Worm (Caenorhabditis elegans) whole organism, young adult: Measurements from ENCODE around the gene W04G3.13.

Source experiments
- C06A6.2 ChIP-seq: fragments of 200-800 bp; sonication (Bioruptor generic); conservative IDR thresholded peaks from 2 replicates; pipeline ENCODE4 v1.3.6; 2022; ENCODE audit warnings: missing genetic modification characterization, missing compliant biosample characterization
- F10E7.11 ChIP-seq: sonication (generic microtip); optimal IDR thresholded peaks from 2 replicates; lab custom pipeline; 2017; ENCODE audit warnings: mild to moderate bottlenecking, missing genetic modification characterization, moderate library complexity, missing compliant biosample characterization
- F33H1.4 ChIP-seq: fragments of 200-800 bp; sonication (Bioruptor generic); IDR thresholded peaks from 2 replicates; pipeline ENCODE4 v1.3.6; 2022; ENCODE audit warnings: missing genetic modification reagents, missing genetic modification characterization, missing compliant biosample characterization
- F37B4.10 ChIP-seq: fragments of 200-800 bp; sonication (Bioruptor generic); IDR thresholded peaks from 2 replicates; pipeline ENCODE4 v1.3.6; 2022; ENCODE audit warnings: missing genetic modification characterization, missing compliant biosample characterization
- F39B2.1 ChIP-seq: fragments of 200-800 bp; sonication (Bioruptor generic); IDR thresholded peaks from 2 replicates; pipeline ENCODE4 v1.3.6; 2022; ENCODE audit warnings: missing genetic modification reagents, missing genetic modification characterization, missing compliant biosample characterization
- F55B11.4 ChIP-seq: sonication (generic microtip); optimal IDR thresholded peaks from 2 replicates; lab custom pipeline; 2016; ENCODE audit warnings: missing compliant biosample characterization, missing genetic modification characterization, borderline replicate concordance; ENCODE audit not compliant: insufficient read depth
- K12H6.12 ChIP-seq: fragments of 200-800 bp; sonication (Bioruptor generic); optimal IDR thresholded peaks from 2 replicates; lab custom pipeline; 2018; ENCODE audit warnings: mild to moderate bottlenecking, missing genetic modification characterization, missing compliant biosample characterization
- Y95B8A.8 ChIP-seq: fragments of 200-800 bp; sonication (Bioruptor generic); IDR thresholded peaks from 2 replicates; pipeline ENCODE4 v1.3.6; 2022; ENCODE audit warnings: missing genetic modification reagents, missing genetic modification characterization, missing compliant biosample characterization
- ZK185.1 ChIP-seq: sonication (generic microtip); optimal IDR thresholded peaks from 2 replicates; lab custom pipeline; 2016; ENCODE audit warnings: mild to moderate bottlenecking, missing genetic modification characterization, missing compliant biosample characterization; ENCODE audit not compliant: poor library complexity, severe bottlenecking
- attf-3 ChIP-seq: fragments of 200-800 bp; sonication (Bioruptor generic); conservative IDR thresholded peaks from 2 replicates; pipeline ENCODE4 v1.3.6; 2022; ENCODE audit warnings: missing genetic modification reagents, missing genetic modification characterization, missing compliant biosample characterization
- bed-2 ChIP-seq: fragments of 200-800 bp; sonication (Bioruptor generic); IDR thresholded peaks from 2 replicates; pipeline ENCODE4 v1.3.6; 2022; ENCODE audit warnings: missing genetic modification reagents, missing genetic modification characterization, missing compliant biosample characterization
- cebp-2 ChIP-seq: fragments of 200-800 bp; sonication (Bioruptor generic); IDR thresholded peaks from 2 replicates; pipeline ENCODE4 v1.3.6; 2022; ENCODE audit warnings: missing genetic modification characterization, missing compliant biosample characterization
- ceh-40 ChIP-seq: fragments of 200-800 bp; sonication (Bioruptor generic); IDR thresholded peaks from 2 replicates; pipeline ENCODE4 v1.3.6; 2022; ENCODE audit warnings: missing genetic modification characterization, missing compliant biosample characterization
- ceh-91 ChIP-seq: fragments of 200-800 bp; sonication (Bioruptor generic); IDR thresholded peaks from 2 replicates; pipeline ENCODE4 v1.3.6; 2022; ENCODE audit warnings: missing genetic modification reagents, missing genetic modification characterization, missing compliant biosample characterization
- efl-1 ChIP-seq: fragments of 150-350 bp; optimal IDR thresholded peaks from 2 replicates; lab custom pipeline; 2014; ENCODE audit warnings: missing biosample characterization, missing genetic modification reagents, missing genetic modification characterization
- egrh-3 ChIP-seq: fragments of 200-800 bp; sonication (Bioruptor generic); IDR thresholded peaks from 2 replicates; pipeline ENCODE4 v1.3.6; 2022; ENCODE audit warnings: missing genetic modification reagents, missing genetic modification characterization, missing compliant biosample characterization
- fkh-3 ChIP-seq: sonication (generic microtip); optimal IDR thresholded peaks from 2 replicates; lab custom pipeline; 2016; ENCODE audit warnings: mild to moderate bottlenecking, missing genetic modification characterization, missing compliant biosample characterization
- hmg-1.2 ChIP-seq: fragments of 200-800 bp; sonication (Bioruptor generic); IDR thresholded peaks from 2 replicates; pipeline ENCODE4 v1.3.6; 2022; ENCODE audit warnings: missing genetic modification reagents, missing genetic modification characterization, missing compliant biosample characterization
- hsf-1 ChIP-seq: fragments of 200-800 bp; sonication (Bioruptor generic); IDR thresholded peaks from 2 replicates; pipeline ENCODE4 v1.3.6; 2022; ENCODE audit warnings: missing genetic modification reagents, missing genetic modification characterization, missing compliant biosample characterization
- lin-26 ChIP-seq: fragments of 200-800 bp; sonication (Bioruptor generic); IDR thresholded peaks from 2 replicates; pipeline ENCODE4 v1.3.6; 2022; ENCODE audit warnings: missing genetic modification reagents, missing genetic modification characterization, missing compliant biosample characterization
- lin-35 ChIP-seq, 3 experiments: fragments of 150-350 bp in 2 of 3; sonication (generic microtip) in 1 of 3; optimal IDR thresholded peaks; 2 replicates each; lab custom pipeline; 2014 to 2018; ENCODE audit warnings: missing biosample characterization in 3 of 3, missing genetic modification characterization in 3 of 3, missing genetic modification reagents in 3 of 3
- lin-40 ChIP-seq: sonication (generic microtip); optimal IDR thresholded peaks from 2 replicates; lab custom pipeline; 2016; ENCODE audit warnings: missing genetic modification characterization, mild to moderate bottlenecking, missing compliant biosample characterization, missing genotype, missing genetic modification reagents
- madf-10 ChIP-seq: sonication (generic microtip); optimal IDR thresholded peaks from 2 replicates; lab custom pipeline; 2016; ENCODE audit warnings: mild to moderate bottlenecking, missing genetic modification characterization, missing compliant biosample characterization
- madf-8 ChIP-seq: fragments of 200-800 bp; sonication (Bioruptor generic); conservative IDR thresholded peaks from 2 replicates; pipeline ENCODE4 v1.3.6; 2022; ENCODE audit warnings: missing genetic modification reagents, missing genetic modification characterization, missing compliant biosample characterization
- nhr-179 ChIP-seq: sonication (generic microtip); optimal IDR thresholded peaks from 2 replicates; lab custom pipeline; 2016; ENCODE audit warnings: mild to moderate bottlenecking, missing genetic modification characterization, missing compliant biosample characterization
- rec-8 ChIP-seq, 2 experiments: sonication (generic microtip); optimal IDR thresholded peaks; 2 replicates each; lab custom pipeline; 2016; ENCODE audit warnings: mild to moderate bottlenecking in 2 of 2, missing genetic modification characterization in 2 of 2, missing genetic modification reagents in 2 of 2, missing genotype in 2 of 2, missing biosample characterization in 1 of 2, missing compliant biosample characterization in 1 of 2, moderate library complexity in 1 of 2
- rpc-1 ChIP-seq, 2 experiments: fragments of 150-350 bp in 1 of 2; sonication (generic microtip) in 1 of 2; optimal IDR thresholded peaks; 2 replicates each; lab custom pipeline; 2014 to 2018; ENCODE audit warnings: missing biosample characterization in 1 of 2, missing genetic modification characterization in 1 of 2, missing genetic modification reagents in 1 of 2, missing genotype in 1 of 2
- sea-2 ChIP-seq: fragments of 200-800 bp; sonication (Bioruptor generic); IDR thresholded peaks from 2 replicates; pipeline ENCODE4 v1.3.6; 2022; ENCODE audit warnings: missing genetic modification characterization, missing compliant biosample characterization
- snpc-1.3 ChIP-seq: sonication (generic microtip); optimal IDR thresholded peaks from 2 replicates; lab custom pipeline; 2017; ENCODE audit warnings: missing genetic modification characterization, mild to moderate bottlenecking, missing compliant biosample characterization, antibody characterized with exemption, moderate library complexity, missing genotype, missing genetic modification reagents; ENCODE audit not compliant: insufficient read depth
- zfh-2 ChIP-seq: fragments of 200-800 bp; sonication (Bioruptor generic); conservative IDR thresholded peaks from 2 replicates; pipeline ENCODE4 v1.3.6; 2022; ENCODE audit warnings: missing genetic modification reagents, missing genetic modification characterization, missing compliant biosample characterization
- zim-3 ChIP-seq: sonication (generic microtip); optimal IDR thresholded peaks from 2 replicates; lab custom pipeline; 2017; ENCODE audit warnings: mild to moderate bottlenecking, missing genetic modification characterization, moderate library complexity, missing compliant biosample characterization
- ztf-26 ChIP-seq: sonication (generic microtip); optimal IDR thresholded peaks from 2 replicates; lab custom pipeline; 2017; ENCODE audit warnings: missing genetic modification characterization, missing compliant biosample characterization
- ztf-28 ChIP-seq: fragments of 200-800 bp; sonication (Bioruptor generic); IDR thresholded peaks from 2 replicates; pipeline ENCODE4 v1.3.6; 2022; ENCODE audit warnings: missing genetic modification reagents, missing genetic modification characterization, missing compliant biosample characterization
- ztf-3 ChIP-seq: fragments of 200-800 bp; sonication (Bioruptor generic); optimal IDR thresholded peaks from 2 replicates; lab custom pipeline; 2018; ENCODE audit warnings: mild to moderate bottlenecking, missing genetic modification characterization, missing compliant biosample characterization
- ztf-6 ChIP-seq: fragments of 200-800 bp; sonication (Bioruptor generic); IDR thresholded peaks from 2 replicates; pipeline ENCODE4 v1.3.6; 2022; ENCODE audit warnings: missing genetic modification reagents, missing genetic modification characterization, missing compliant biosample characterization

The W04G3.13 gene

DNA sequence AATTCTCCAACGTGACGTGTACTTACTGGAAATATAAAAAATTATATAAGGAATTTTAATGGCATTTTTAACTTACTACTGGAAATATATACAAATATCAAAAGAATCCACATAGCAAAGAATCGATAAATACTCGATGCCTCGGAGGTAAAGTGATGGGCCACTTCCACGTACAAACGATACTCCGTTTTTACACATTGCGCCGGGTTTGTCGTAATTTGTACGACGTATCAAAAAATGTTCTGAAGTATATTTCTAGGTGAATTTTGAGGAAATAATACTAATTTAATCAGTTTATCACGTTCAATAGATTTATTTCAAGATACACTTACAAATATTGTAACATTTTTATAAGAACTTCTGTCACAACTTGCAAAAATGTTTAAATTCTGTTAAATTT is 41.2 kb upstream of the W04G3.13 start, which contains the start of gene R08B4.3:
Gene R08B4.3 (minus strand): TSS at position 198 of the 400 bp plus-strand sequence.
- TF ChIP-seq ceh-40 = no peak
- no peak for TF ChIP-seq hsf-1 (GFP tag; lab: Robert Waterston, UW)
- TF ChIP-seq attf-3 (GFP tag; lab: Robert Waterston, UW) = peak; percentile 70
- TF ChIP-seq, all 124 proteins: peak for 1

DNA sequence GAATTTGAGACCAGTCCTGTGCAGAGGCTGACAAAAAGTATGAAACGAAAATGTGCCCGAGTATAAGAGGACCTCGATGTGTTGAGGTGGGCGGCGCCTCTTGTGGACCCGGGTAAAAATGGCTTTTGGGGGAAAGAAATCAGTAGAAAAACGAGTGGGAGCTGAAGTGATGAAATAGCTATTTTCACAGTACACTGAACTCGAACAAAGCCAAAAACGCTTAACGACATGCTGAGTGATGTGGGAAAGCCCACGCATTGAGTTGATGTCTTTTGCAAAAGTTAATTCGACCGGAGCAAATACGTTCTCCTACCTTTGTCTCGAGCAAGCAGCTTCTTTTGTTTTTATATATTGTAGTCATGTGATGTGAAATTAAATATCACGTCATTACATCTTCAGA is 37.2 kb upstream of the W04G3.13 start, which contains the start of gene nlp-66:
Gene nlp-66 (minus strand): TSS at position 101 of the 400 bp plus-strand sequence.
- TF ChIP-seq F33H1.4 (GFP tag; lab: Robert Waterston, UW) (no peak), K12H6.12 (no peak), madf-10 (tag; lab: Kevin White, UChicago) (no peak), F37B4.10 (GFP tag; lab: Robert Waterston, UW) (no peak), zim-3 (tag; lab: Kevin White, UChicago) (no peak), snpc-1.3 (tag; lab: Kevin White, UChicago) (no peak), cebp-2 (GFP tag; lab: Robert Waterston, UW) (no peak)

DNA sequence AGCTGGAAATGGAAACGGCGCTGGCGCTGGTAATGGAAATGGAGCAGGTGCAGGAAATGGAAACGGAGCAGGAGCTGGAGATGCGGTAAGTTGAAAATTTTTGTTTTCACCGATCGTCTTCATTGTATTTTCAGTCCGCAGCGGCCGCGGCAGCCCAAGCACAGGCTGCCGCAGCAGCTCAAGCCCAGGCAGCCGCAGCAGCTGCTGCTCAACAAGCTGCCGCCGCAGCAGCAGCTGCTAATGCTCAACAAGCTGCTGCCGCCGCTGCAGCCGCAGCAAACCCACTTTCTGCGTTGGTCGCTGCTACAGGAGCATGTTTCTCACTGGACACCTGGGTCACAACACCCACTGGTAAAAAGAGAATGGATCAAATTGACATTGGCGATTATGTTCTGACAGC is 34.9 kb upstream of the W04G3.13 start:
- no peak for TF ChIP-seq lin-40
- TF ChIP-seq zfh-2 (GFP tag; lab: Robert Waterston, UW) = peak; percentile 90
- no peak for TF ChIP-seq ZK185.1
- no peak for TF ChIP-seq ztf-6 (GFP tag; lab: Robert Waterston, UW)
- TF ChIP-seq F10E7.11 = no peak
- TF ChIP-seq K12H6.12 = no peak
- no peak for TF ChIP-seq ztf-28 (GFP tag; lab: Robert Waterston, UW)
- no peak for TF ChIP-seq lin-26 (GFP tag; lab: Robert Waterston, UW)
- TF ChIP-seq lin-35 (GFP tag; optimal IDR thresholded peaks at IDR 0.05; lab: Kevin White, UChicago) = no peak
- TF ChIP-seq F55B11.4 = no peak
- no peak for TF ChIP-seq rec-8 (tag; optimal IDR thresholded peaks at IDR 0.05; lab: Kevin White, UChicago)
- TF ChIP-seq ceh-40 = no peak
- no peak for TF ChIP-seq attf-3 (GFP tag; lab: Robert Waterston, UW)
- TF ChIP-seq madf-10 (tag; lab: Kevin White, UChicago) = no peak
- no peak for TF ChIP-seq F39B2.1 (GFP tag; lab: Robert Waterston, UW)
- TF ChIP-seq F37B4.10 (GFP tag; lab: Robert Waterston, UW) = no peak
- TF ChIP-seq C06A6.2 = no peak
- TF ChIP-seq madf-8 = no peak
- peak; percentile 95 for TF ChIP-seq egrh-3 (GFP tag; lab: Robert Waterston, UW)
- TF ChIP-seq F33H1.4 (GFP tag; lab: Robert Waterston, UW) = no peak
- no peak for TF ChIP-seq rpc-1 (optimal IDR thresholded peaks at IDR 0.05; lab: Kevin White, UChicago)
- TF ChIP-seq rpc-1 (tag; optimal IDR thresholded peaks at IDR 0.05; lab: Kevin White, UChicago) = no peak
- no peak for TF ChIP-seq Y95B8A.8 (GFP tag; lab: Robert Waterston, UW)
- TF ChIP-seq bed-2 (GFP tag; lab: Robert Waterston, UW) = no peak
- TF ChIP-seq efl-1 = no peak
- TF ChIP-seq fkh-3 (tag; lab: Kevin White, UChicago) = peak; percentile 20

ce11 chrX:11109200-11109599 is 29.6 kb upstream of the W04G3.13 start, which contains the start of gene grd-1:
Gene grd-1, plus strand, starts transcription at chrX:11109440.
- no peak for TF ChIP-seq sea-2 (GFP tag; lab: Robert Waterston, UW)
- no peak for TF ChIP-seq ztf-26 (tag; lab: Kevin White, UChicago)
- no peak for TF ChIP-seq ztf-3
- no peak for TF ChIP-seq ceh-91 (GFP tag; lab: Robert Waterston, UW)
- no peak for TF ChIP-seq nhr-179 (tag; lab: Kevin White, UChicago)
- no peak for TF ChIP-seq ceh-40
- no peak for TF ChIP-seq madf-8
- no peak for TF ChIP-seq F33H1.4 (GFP tag; lab: Robert Waterston, UW)
- TF ChIP-seq rpc-1 (optimal IDR thresholded peaks at IDR 0.05; lab: Kevin White, UChicago) = no peak
- no peak for TF ChIP-seq rpc-1 (tag; optimal IDR thresholded peaks at IDR 0.05; lab: Kevin White, UChicago)
- no peak for TF ChIP-seq hmg-1.2 (GFP tag; lab: Robert Waterston, UW)
- TF ChIP-seq, all 124 proteins: peak for 0
